Worm (Caenorhabditis elegans): Measurements from ENCODE around the gene unc-50.
A peak's percentile ranks its signal among the peaks of the same experiment; 100 is the strongest.

- peak; percentile 0 for TF ChIP-seq lsy-2 (tag; optimal IDR thresholded peaks at IDR 0.05)
- no peak for TF ChIP-seq mab-5 (tag; optimal IDR thresholded peaks at IDR 0.05)
- no peak for TF ChIP-seq lin-13 (tag; optimal IDR thresholded peaks at IDR 0.05)
Measured at ce11 chrIII:10284214-10284613, 33.7 kb downstream of the unc-50 start.
